Fruit fly (Drosophila melanogaster) whole organism, embryonic: ENCODE results near the gene CG44088.

ENCODE experiments used
- Awh ChIP-seq: fragments of 200-800 bp; sonication (Bioruptor generic); IDR thresholded peaks from 2 replicates; pipeline ENCODE4, ENCODE4 v1.3.6; 2022; ENCODE audit warnings: missing biosample characterization, missing genetic modification characterization
- Bteb2 ChIP-seq: fragments of 200-800 bp; sonication (Bioruptor generic); optimal IDR thresholded peaks from 2 replicates; lab custom pipeline; 2016; ENCODE audit warnings: missing biosample characterization, missing genetic modification characterization
- CG10274 ChIP-seq: fragments of 200-800 bp; sonication (Bioruptor generic); optimal IDR thresholded peaks from 3 replicates; lab custom pipeline; 2017; ENCODE audit warnings: missing biosample characterization, mild to moderate bottlenecking, missing genetic modification characterization
- CG10959 ChIP-seq: fragments of 200-800 bp; sonication (Bioruptor generic); IDR thresholded peaks from 2 replicates; pipeline ENCODE4 v1.3.6; 2022; ENCODE audit warnings: missing biosample characterization, missing genetic modification characterization
- CG11696 ChIP-seq: fragments of 200-800 bp; sonication (Bioruptor generic); IDR thresholded peaks from 2 replicates; pipeline ENCODE4 v1.3.6; 2022; ENCODE audit warnings: missing biosample characterization, missing genetic modification characterization
- CG13287 ChIP-seq: fragments of 200-800 bp; sonication (Bioruptor generic); IDR thresholded peaks from 2 replicates; pipeline ENCODE4 v1.3.6; 2022; ENCODE audit warnings: missing biosample characterization, missing genetic modification characterization; ENCODE audit not compliant: partially characterized antibody
- CG15011 ChIP-seq: fragments of 200-800 bp; sonication (Bioruptor generic); optimal IDR thresholded peaks from 3 replicates; lab custom pipeline; 2018; ENCODE audit warnings: missing biosample characterization, mild to moderate bottlenecking, missing genetic modification characterization
- CG15073 ChIP-seq: fragments of 200-800 bp; sonication (Bioruptor generic); optimal IDR thresholded peaks from 2 replicates; lab custom pipeline; 2016; ENCODE audit warnings: missing biosample characterization, missing genetic modification characterization
- CG16815 ChIP-seq: fragments of 200-800 bp; sonication (Bioruptor generic); optimal IDR thresholded peaks from 3 replicates; lab custom pipeline; 2017; ENCODE audit warnings: missing biosample characterization, mild to moderate bottlenecking, missing genetic modification characterization
- CG2678 ChIP-seq: fragments of 200-800 bp; sonication (Bioruptor generic); optimal IDR thresholded peaks from 3 replicates; lab custom pipeline; 2019; ENCODE audit warnings: missing biosample characterization, mild to moderate bottlenecking, missing genetic modification characterization, moderate library complexity
- CG30020 ChIP-seq: fragments of 200-800 bp; optimal IDR thresholded peaks from 2 replicates; lab custom pipeline; 2019; ENCODE audit warnings: missing biosample characterization, mild to moderate bottlenecking, missing genetic modification characterization, moderate library complexity
- CG32532 ChIP-seq: fragments of 200-800 bp; sonication (Bioruptor generic); IDR thresholded peaks from 2 replicates; pipeline ENCODE4 v1.3.6; 2022; ENCODE audit warnings: missing biosample characterization, missing genetic modification characterization
- CG3281 ChIP-seq: fragments of 200-800 bp; sonication (Bioruptor generic); optimal IDR thresholded peaks from 3 replicates; lab custom pipeline; 2017; ENCODE audit warnings: missing biosample characterization, mild to moderate bottlenecking, missing genetic modification characterization
- CG34224 ChIP-seq: fragments of 200-800 bp; sonication (Bioruptor generic); IDR thresholded peaks from 3 replicates; pipeline ENCODE4 v1.3.6; 2022; ENCODE audit warnings: missing biosample characterization, missing genetic modification characterization; ENCODE audit not compliant: partially characterized antibody
- CG6272 ChIP-seq: fragments of 200-800 bp; sonication (Bioruptor generic); IDR thresholded peaks from 2 replicates; pipeline ENCODE4 v1.3.6; 2022; ENCODE audit warnings: missing biosample characterization, missing genetic modification characterization
- CG7271 ChIP-seq: fragments of 200-800 bp; sonication (Bioruptor generic); optimal IDR thresholded peaks from 2 replicates; lab custom pipeline; 2018; ENCODE audit warnings: missing biosample characterization, mild to moderate bottlenecking, missing genetic modification characterization, moderate library complexity
- CG8388 ChIP-seq: fragments of 200-800 bp; sonication (Bioruptor generic); optimal IDR thresholded peaks from 2 replicates; lab custom pipeline; 2019; ENCODE audit warnings: missing biosample characterization, mild to moderate bottlenecking, missing genetic modification characterization, moderate library complexity
- CG9609 ChIP-seq: fragments of 200-800 bp; sonication (Bioruptor generic); optimal IDR thresholded peaks from 3 replicates; lab custom pipeline; 2016; ENCODE audit warnings: missing biosample characterization, missing genetic modification characterization
- H2.0 ChIP-seq: fragments of 200-800 bp; sonication (Bioruptor generic); IDR thresholded peaks from 2 replicates; pipeline ENCODE4 v1.3.6; 2022; ENCODE audit warnings: missing biosample characterization, missing genetic modification characterization
- Hand ChIP-seq: fragments of 200-800 bp; sonication (Bioruptor generic); optimal IDR thresholded peaks from 2 replicates; lab custom pipeline; 2017; ENCODE audit warnings: mild to moderate bottlenecking, missing biosample characterization, missing genetic modification reagents, missing genetic modification characterization
- Jarid2 ChIP-seq: fragments of 200-800 bp; sonication (Bioruptor generic); optimal IDR thresholded peaks from 3 replicates; lab custom pipeline; 2017; ENCODE audit warnings: mild to moderate bottlenecking, missing biosample characterization, missing genetic modification reagents, missing genetic modification characterization
- Lim3 ChIP-seq: fragments of 200-800 bp; sonication (Bioruptor generic); IDR thresholded peaks from 2 replicates; pipeline ENCODE4 v1.3.6; 2022; ENCODE audit warnings: missing biosample characterization, missing genetic modification characterization
- Oli ChIP-seq: fragments of 200-800 bp; sonication (Bioruptor generic); optimal IDR thresholded peaks from 2 replicates; lab custom pipeline; 2018; ENCODE audit warnings: missing biosample characterization, mild to moderate bottlenecking, missing genetic modification characterization, moderate library complexity
- Scr ChIP-seq: fragments of 200-800 bp; sonication (Bioruptor generic); IDR thresholded peaks from 2 replicates; pipeline ENCODE4 v1.3.6; 2022; ENCODE audit warnings: missing biosample characterization, missing genetic modification characterization; ENCODE audit not compliant: partially characterized antibody
- Sry-β ChIP-seq: fragments of 200-800 bp; sonication (Bioruptor generic); optimal IDR thresholded peaks from 2 replicates; lab custom pipeline; 2018; ENCODE audit warnings: missing biosample characterization, mild to moderate bottlenecking, missing genetic modification characterization, moderate library complexity
- amos ChIP-seq: fragments of 200-800 bp; sonication (Bioruptor generic); IDR thresholded peaks from 2 replicates; pipeline ENCODE4 v1.3.6; 2022; ENCODE audit warnings: missing biosample characterization, missing genetic modification characterization; ENCODE audit not compliant: partially characterized antibody
- ap ChIP-seq: fragments of 200-800 bp; sonication (Bioruptor generic); IDR thresholded peaks from 2 replicates; pipeline ENCODE4 v1.3.6; 2022; ENCODE audit warnings: missing biosample characterization, missing genetic modification characterization
- bab2 ChIP-seq: fragments of 200-800 bp; sonication (Bioruptor generic); optimal IDR thresholded peaks from 2 replicates; lab custom pipeline; 2016; ENCODE audit warnings: missing biosample characterization, missing genetic modification characterization
- ci ChIP-seq: fragments of 200-800 bp; sonication (Bioruptor generic); IDR thresholded peaks from 3 replicates; pipeline ENCODE4 v1.3.6; 2022; ENCODE audit warnings: missing biosample characterization, missing genetic modification characterization
- crol ChIP-seq: fragments of 200-800 bp; sonication (Bioruptor generic); IDR thresholded peaks from 2 replicates; pipeline ENCODE4 v1.3.6; 2022; ENCODE audit warnings: missing biosample characterization, missing genetic modification characterization
- danr ChIP-seq: fragments of 200-800 bp; sonication (Bioruptor generic); IDR thresholded peaks from 2 replicates; pipeline ENCODE4 v1.3.6; 2022; ENCODE audit warnings: missing biosample characterization, missing genetic modification characterization
- dm ChIP-seq: fragments of 200-800 bp; sonication (Bioruptor generic); optimal IDR thresholded peaks from 3 replicates; lab custom pipeline; 2016; ENCODE audit warnings: missing biosample characterization, missing genetic modification characterization
- dmrt99B ChIP-seq: fragments of 200-800 bp; sonication (Bioruptor generic); optimal IDR thresholded peaks from 2 replicates; lab custom pipeline; 2018; ENCODE audit warnings: missing biosample characterization, mild to moderate bottlenecking, missing genetic modification characterization, moderate library complexity
- fd102C ChIP-seq: fragments of 200-800 bp; sonication (Bioruptor generic); optimal IDR thresholded peaks from 2 replicates; lab custom pipeline; 2018; ENCODE audit warnings: missing biosample characterization, mild to moderate bottlenecking, missing genetic modification characterization, moderate library complexity
- gt ChIP-seq: fragments of 200-800 bp; sonication (Bioruptor generic); IDR thresholded peaks from 2 replicates; pipeline ENCODE4 v1.3.6; 2022; ENCODE audit warnings: missing biosample characterization, missing genetic modification characterization
- kay ChIP-seq: fragments of 200-800 bp; sonication (Bioruptor generic); optimal IDR thresholded peaks from 2 replicates; lab custom pipeline; 2016; ENCODE audit warnings: missing biosample characterization, missing genetic modification characterization
- lbe ChIP-seq: fragments of 200-800 bp; sonication (Bioruptor generic); optimal IDR thresholded peaks from 2 replicates; lab custom pipeline; 2016; ENCODE audit warnings: missing biosample characterization, mild to moderate bottlenecking, missing genetic modification characterization
- lola ChIP-seq, 3 experiments: fragments of >200 bp in 2 of 3; fragments of 200-800 bp in 1 of 3; sonication (Bioruptor generic) in 1 of 3; optimal IDR thresholded peaks; 2 replicates each; lab custom pipeline; 2017 to 2019; ENCODE audit warnings: missing biosample characterization in 3 of 3, missing genetic modification characterization in 3 of 3, mild to moderate bottlenecking in 1 of 3, moderate library complexity in 1 of 3
- mirr ChIP-seq: fragments of 200-800 bp; sonication (Bioruptor generic); optimal IDR thresholded peaks from 3 replicates; lab custom pipeline; 2018; ENCODE audit warnings: missing biosample characterization, mild to moderate bottlenecking, missing genetic modification characterization
- odd ChIP-seq: fragments of 200-800 bp; sonication (Bioruptor generic); optimal IDR thresholded peaks from 2 replicates; lab custom pipeline; 2017; ENCODE audit warnings: missing biosample characterization, mild to moderate bottlenecking, missing genetic modification characterization
- p53 ChIP-seq: fragments of 200-800 bp; sonication (Bioruptor generic); optimal IDR thresholded peaks from 2 replicates; lab custom pipeline; 2016; ENCODE audit warnings: missing biosample characterization, missing genetic modification characterization
- scrt ChIP-seq: fragments of 200-800 bp; sonication (Bioruptor generic); optimal IDR thresholded peaks from 2 replicates; lab custom pipeline; 2018; ENCODE audit warnings: missing biosample characterization, mild to moderate bottlenecking, missing genetic modification characterization, moderate library complexity
- sens-2 ChIP-seq: fragments of 200-800 bp; sonication (Bioruptor generic); IDR thresholded peaks from 2 replicates; pipeline ENCODE4 v1.3.6; 2022; ENCODE audit warnings: missing biosample characterization, missing genetic modification characterization
- sr ChIP-seq: fragments of 200-800 bp; sonication (Bioruptor generic); IDR thresholded peaks from 3 replicates; pipeline ENCODE4 v1.3.6; 2022; ENCODE audit warnings: missing biosample characterization, missing genetic modification characterization
- tin ChIP-seq: fragments of 200-800 bp; sonication (Bioruptor generic); optimal IDR thresholded peaks from 3 replicates; lab custom pipeline; 2016; ENCODE audit warnings: missing biosample characterization, missing genetic modification characterization
- tll ChIP-seq, 2 experiments: fragments of 200-800 bp in 1 of 2; fragments of >200 bp in 1 of 2; sonication (Bioruptor generic) in 1 of 2; optimal IDR thresholded peaks; 2 replicates each; lab custom pipeline; 2017 to 2019; ENCODE audit warnings: missing biosample characterization in 2 of 2, missing genetic modification characterization in 2 of 2, mild to moderate bottlenecking in 1 of 2, moderate library complexity in 1 of 2
- ttk ChIP-seq: fragments of 200-800 bp; sonication (Bioruptor generic); IDR thresholded peaks from 2 replicates; pipeline ENCODE4 v2.1.2; 2022; ENCODE audit warnings: missing biosample characterization, missing genetic modification characterization
- unc-4 ChIP-seq: fragments of 200-800 bp; sonication (Bioruptor generic); IDR thresholded peaks from 2 replicates; pipeline ENCODE4 v1.3.6; 2022; ENCODE audit warnings: missing biosample characterization, missing genetic modification characterization; ENCODE audit not compliant: partially characterized antibody
- vfl ChIP-seq: fragments of 200-800 bp; sonication (Bioruptor generic); optimal IDR thresholded peaks from 2 replicates; lab custom pipeline; 2016; ENCODE audit warnings: missing biosample characterization, missing genetic modification characterization
- wek ChIP-seq: fragments of 200-800 bp; sonication (Bioruptor generic); optimal IDR thresholded peaks from 3 replicates; lab custom pipeline; 2018; ENCODE audit warnings: missing biosample characterization, mild to moderate bottlenecking, missing genetic modification characterization, moderate library complexity

CG44088 gene

DNA sequence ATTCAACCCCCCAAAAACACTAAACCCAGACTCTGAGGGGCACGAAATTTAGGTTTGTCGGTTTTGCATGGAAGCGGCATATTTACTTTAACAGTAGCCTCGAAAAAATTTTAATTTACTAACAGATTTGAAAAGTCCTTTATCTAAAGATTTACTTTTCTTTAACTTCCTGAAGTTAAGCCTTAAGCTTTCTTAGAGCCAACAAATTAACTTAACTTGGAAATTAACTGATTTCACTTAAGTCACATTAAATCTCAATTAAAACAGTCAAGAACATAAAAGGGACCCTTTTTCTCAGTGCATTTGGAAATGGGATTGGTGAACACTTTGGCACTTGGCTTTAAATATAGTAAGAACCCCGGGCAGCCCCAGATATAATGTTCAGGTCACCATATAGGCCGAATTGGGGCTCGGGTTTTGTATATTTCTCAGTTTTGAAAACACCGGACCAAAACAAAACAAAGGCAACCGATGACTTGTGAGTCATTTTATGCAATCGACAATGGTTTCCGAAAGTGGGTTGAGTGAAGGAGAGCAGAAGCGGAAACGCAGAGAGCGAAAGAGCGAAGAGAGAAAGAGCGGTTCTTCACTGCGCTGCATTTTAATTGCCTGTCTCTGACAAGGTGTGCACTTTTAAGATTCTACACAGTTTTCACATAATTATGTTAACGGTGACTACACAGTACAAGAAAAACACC lies 36.2 kb downstream of the CG44088 start (continued):
- TF ChIP-seq H2.0 (GFP tag; lab: Robert Waterston, UW) (no peak), CG10274 (GFP tag; lab: Kevin White, UChicago) (no peak), Lim3 (GFP tag; lab: Robert Waterston, UW) (no peak), amos (GFP tag; lab: Robert Waterston, UW) (no peak), dm (no peak), CG15011 (no peak), Scr (GFP tag; lab: Robert Waterston, UW) (no peak), CG13287 (no peak), CG2678 (tag; lab: Kevin White, UChicago) (peak; percentile 21), dmrt99B (peak; percentile 22), lola (GFP tag; optimal IDR thresholded peaks at IDR 0.05; lab: Kevin White, UChicago) (peak in 1 of 3 experiments; percentile 33), Awh (no peak), fd102C (GFP tag; lab: Kevin White, UChicago) (no peak), CG16815 (GFP tag; lab: Kevin White, UChicago) (no peak), Oli (tag; lab: Kevin White, UChicago) (no peak), CG7271 (no peak), CG11696 (GFP tag; lab: Robert Waterston, UW) (no peak), unc-4 (no peak), Sry-β (GFP tag; lab: Kevin White, UChicago) (no peak), danr (no peak), Bteb2 (GFP tag; lab: Kevin White, UChicago) (no peak), CG10959 (GFP tag; lab: Robert Waterston, UW) (no peak), sens-2 (GFP tag; lab: Robert Waterston, UW) (no peak), scrt (GFP tag; lab: Kevin White, UChicago) (no peak), bab2 (GFP tag; lab: Kevin White, UChicago) (no peak), kay (GFP tag; lab: Kevin White, UChicago) (no peak), ttk (no peak), ci (GFP tag; lab: Robert Waterston, UW) (no peak), vfl (no peak), odd (GFP tag; lab: Kevin White, UChicago) (no peak), tll (GFP tag; optimal IDR thresholded peaks at IDR 0.05; lab: Kevin White, UChicago) (no peak), mirr (GFP tag; lab: Kevin White, UChicago) (no peak), CG3281 (GFP tag; lab: Kevin White, UChicago) (no peak), CG15073 (GFP tag; lab: Kevin White, UChicago) (no peak), sr (GFP tag; lab: Robert Waterston, UW) (no peak), tin (GFP tag; lab: Kevin White, UChicago) (no peak), CG34224 (GFP tag; lab: Robert Waterston, UW) (no peak), Hand (no peak), CG6272 (no peak), CG30020 (tag; lab: Kevin White, UChicago) (no peak), crol (GFP tag; lab: Robert Waterston, UW) (no peak), CG8388 (GFP tag; lab: Kevin White, UChicago) (peak; percentile 11), lbe (GFP tag; lab: Kevin White, UChicago) (no peak), CG32532 (GFP tag; lab: Robert Waterston, UW) (no peak), ap (GFP tag; lab: Robert Waterston, UW) (no peak), gt (GFP tag; lab: Robert Waterston, UW) (no peak), wek (GFP tag; lab: Kevin White, UChicago) (no peak), p53 (GFP tag; lab: Kevin White, UChicago) (no peak), Jarid2 (no peak), CG9609 (no peak)
